Fruit fly (Drosophila melanogaster): ENCODE data around the gene Spn28F.
A peak's percentile ranks its signal among the peaks of the same experiment; 100 is the strongest.

Gene Spn28F

dm6 chr2L:8212666-8213270 lies 28.8 kb downstream of the Spn28F start, which contains the start of the genes CG8372 and CG8360 (continued):
- TF ChIP-seq CG12299 (tag; optimal IDR thresholded peaks at IDR 0.05) (peak; percentile 97), grn (GFP tag; optimal IDR thresholded peaks at IDR 0.05) (peak; percentile 92), CG3065 (GFP tag; optimal IDR thresholded peaks at IDR 0.05) (peak; percentile 97), CG30403 (GFP tag; optimal IDR thresholded peaks at IDR 0.05) (peak; percentile 99), CG3847 (GFP tag; IDR thresholded peaks at IDR 0.05) (peak; percentile 99), CG1832 (GFP tag; optimal IDR thresholded peaks at IDR 0.05) (no peak), Ssrp (tag; optimal IDR thresholded peaks at IDR 0.05) (peak; percentile 98), CG14860 (GFP tag; IDR thresholded peaks at IDR 0.05; ENCODE audit: partially characterized antibody) (no peak), Dbx (GFP tag; IDR thresholded peaks at IDR 0.05) (peak; percentile 98), Trl (optimal IDR thresholded peaks at IDR 0.05) (no peak), Trl (GFP tag; optimal IDR thresholded peaks at IDR 0.05) (peak; percentile 99), chm (GFP tag; IDR thresholded peaks at IDR 0.05) (peak; percentile 99), CG11085 (GFP tag; IDR thresholded peaks at IDR 0.05) (peak; percentile 98), cad (GFP tag; optimal IDR thresholded peaks at IDR 0.05) (peak; percentile 39), Hey (tag; optimal IDR thresholded peaks at IDR 0.05) (peak; percentile 93), Spps (tag; optimal IDR thresholded peaks at IDR 0.05) (peak; percentile 97), CG17802 (tag; optimal IDR thresholded peaks at IDR 0.05) (peak; percentile 92), CG15269 (tag; optimal IDR thresholded peaks at IDR 0.05) (peak; percentile 99), Optix (GFP tag; IDR thresholded peaks at IDR 0.05) (peak; percentile 99), CG1529 (GFP tag; optimal IDR thresholded peaks at IDR 0.05) (peak; percentile 98), onecut (GFP tag; IDR thresholded peaks at IDR 0.05) (peak; percentile 96), CG4730 (GFP tag; IDR thresholded peaks at IDR 0.05) (peak; percentile 99), dan (GFP tag; IDR thresholded peaks at IDR 0.05) (peak; percentile 96), Sin3A (optimal IDR thresholded peaks at IDR 0.05) (peak; percentile 65), CG9876 (GFP tag; optimal IDR thresholded peaks at IDR 0.05) (peak; percentile 99), CG13424 (tag; optimal IDR thresholded peaks at IDR 0.05) (peak; percentile 99), Drgx (GFP tag; IDR thresholded peaks at IDR 0.05) (peak; percentile 99), CG10274 (GFP tag; optimal IDR thresholded peaks at IDR 0.05) (peak; percentile 94), CG10147 (GFP tag; optimal IDR thresholded peaks at IDR 0.05) (peak; percentile 98), gem (tag; optimal IDR thresholded peaks at IDR 0.05) (peak; percentile 99), Eip74EF (GFP tag; optimal IDR thresholded peaks at IDR 0.05) (peak in 1 of 2 experiments; percentile 96), lmd (GFP tag; IDR thresholded peaks at IDR 0.05) (peak; percentile 99), zfh2 (GFP tag; optimal IDR thresholded peaks at IDR 0.05) (peak; percentile 99), lbe (GFP tag; optimal IDR thresholded peaks at IDR 0.05) (peak; percentile 99), gfzf (GFP tag; optimal IDR thresholded peaks at IDR 0.05) (peak; percentile 46), wdn (GFP tag; IDR thresholded peaks at IDR 0.05) (peak; percentile 97), CG15696 (tag; optimal IDR thresholded peaks at IDR 0.05) (peak; percentile 96), nerfin-2 (GFP tag; IDR thresholded peaks at IDR 0.05; ENCODE audit: partially characterized antibody) (no peak), luna (GFP tag; optimal IDR thresholded peaks at IDR 0.05) (peak; percentile 97), CG5245 (GFP tag; optimal IDR thresholded peaks at IDR 0.05) (peak; percentile 99), Nf-YB (GFP tag; optimal IDR thresholded peaks at IDR 0.05) (peak; percentile 88), salm (tag; optimal IDR thresholded peaks at IDR 0.05) (peak; percentile 94), grau (tag; optimal IDR thresholded peaks at IDR 0.05) (peak; percentile 97), CG15601 (tag; optimal IDR thresholded peaks at IDR 0.05) (peak; percentile 97), Poxn (GFP tag; IDR thresholded peaks at IDR 0.05) (peak; percentile 91), tin (GFP tag; optimal IDR thresholded peaks at IDR 0.05) (peak; percentile 99), sob (GFP tag; IDR thresholded peaks at IDR 0.05) (peak; percentile 99), CHES-1-like (GFP tag; optimal IDR thresholded peaks at IDR 0.05) (peak; percentile 99), CoRest (tag; optimal IDR thresholded peaks at IDR 0.05) (peak; percentile 98), klu (GFP tag; IDR thresholded peaks at IDR 0.05) (peak; percentile 98), CG9932 (GFP tag; IDR thresholded peaks at IDR 0.05) (peak; percentile 99)
